Worm (Caenorhabditis elegans): ENCODE results near the gene Y39A1A.22.

ce11 chrIII:10691019-10691418 is 15.8 kb downstream of the Y39A1A.22 start, which contains the start of gene Y39A1A.17:
- TF ChIP-seq ztf-23 (GFP tag; IDR thresholded peaks at IDR 0.05) (no peak), ref-1 (GFP tag; conservative IDR thresholded peaks at IDR 0.05) (no peak), flt-1 (GFP tag; IDR thresholded peaks at IDR 0.05) (no peak), klf-2 (GFP tag; conservative IDR thresholded peaks at IDR 0.05) (no peak), tab-1 (GFP tag; IDR thresholded peaks at IDR 0.05) (no peak), T22C8.4 (GFP tag; IDR thresholded peaks at IDR 0.05) (no peak), ztf-29 (GFP tag; IDR thresholded peaks at IDR 0.05) (no peak), cog-1 (tag; optimal IDR thresholded peaks at IDR 0.05) (no peak), med-1 (GFP tag; optimal IDR thresholded peaks at IDR 0.05; ENCODE audit: insufficient read depth) (no peak)

Measured in whole organism, midembryonic.